Worm (Caenorhabditis elegans) whole organism, L2 larva: ENCODE data around the gene F47B8.3.

Experiments used
- C34F6.9 ChIP-seq: fragments of 150-350 bp; optimal IDR thresholded peaks from 2 replicates; lab custom pipeline; 2014; ENCODE audit warnings: missing biosample characterization, missing genetic modification characterization
- F13H6.1 ChIP-seq: sonication (generic microtip); optimal IDR thresholded peaks from 2 replicates; lab custom pipeline; 2016; ENCODE audit warnings: missing genetic modification characterization, missing compliant biosample characterization
- R02D3.7 ChIP-seq: fragments of 150-350 bp; optimal IDR thresholded peaks from 2 replicates; lab custom pipeline; 2014; ENCODE audit warnings: missing biosample characterization, missing genetic modification characterization
- Y55F3AM.14 ChIP-seq: fragments of 200-800 bp; sonication (Bioruptor generic); optimal IDR thresholded peaks from 2 replicates; lab custom pipeline; 2018; ENCODE audit warnings: mild to moderate bottlenecking, missing genetic modification characterization, missing compliant biosample characterization
- ZK546.5 ChIP-seq: sonication (generic microtip); optimal IDR thresholded peaks from 2 replicates; lab custom pipeline; 2017; ENCODE audit warnings: missing biosample characterization, missing genetic modification characterization
- alr-1 ChIP-seq: fragments of 150-350 bp; optimal IDR thresholded peaks from 2 replicates; lab custom pipeline; 2014; ENCODE audit warnings: missing biosample characterization, missing genetic modification characterization
- aly-2 ChIP-seq: fragments of 150-350 bp; optimal IDR thresholded peaks from 2 replicates; lab custom pipeline; 2014; ENCODE audit warnings: missing biosample characterization, missing genetic modification characterization
- ama-1 ChIP-seq: fragments of 150-350 bp; optimal IDR thresholded peaks from 2 replicates; lab custom pipeline; 2018; ENCODE audit warnings: inconsistent platforms
- blmp-1 ChIP-seq: sonication (generic microtip); optimal IDR thresholded peaks from 2 replicates; lab custom pipeline; 2017; ENCODE audit warnings: missing genetic modification characterization, mild to moderate bottlenecking, missing compliant biosample characterization, antibody characterized with exemption, moderate library complexity; ENCODE audit not compliant: insufficient read depth
- ceh-16 ChIP-seq: fragments of 150-350 bp; optimal IDR thresholded peaks from 2 replicates; lab custom pipeline; 2014; ENCODE audit warnings: missing biosample characterization, missing genetic modification characterization
- ceh-82 ChIP-seq: fragments of 150-350 bp; optimal IDR thresholded peaks from 2 replicates; lab custom pipeline; 2014; ENCODE audit warnings: missing biosample characterization, missing genetic modification characterization
- crh-2 ChIP-seq: sonication (generic microtip); optimal IDR thresholded peaks from 2 replicates; lab custom pipeline; 2017; ENCODE audit warnings: missing biosample characterization, missing genetic modification characterization
- dmd-4 ChIP-seq: sonication (generic microtip); optimal IDR thresholded peaks from 2 replicates; lab custom pipeline; 2017; ENCODE audit warnings: missing biosample characterization, missing genetic modification characterization
- egl-27 ChIP-seq: sonication (generic microtip); optimal IDR thresholded peaks from 3 replicates; lab custom pipeline; 2017; ENCODE audit warnings: missing biosample characterization, missing genetic modification reagents, missing genetic modification characterization
- elt-1 ChIP-seq: fragments of 150-350 bp; optimal IDR thresholded peaks from 2 replicates; lab custom pipeline; 2014; ENCODE audit warnings: missing biosample characterization, missing genetic modification characterization
- elt-3 ChIP-seq: sonication (generic microtip); optimal IDR thresholded peaks from 2 replicates; lab custom pipeline; 2017; ENCODE audit warnings: missing biosample characterization, missing genetic modification characterization
- fos-1 ChIP-seq: fragments of 150-350 bp; optimal IDR thresholded peaks from 2 replicates; lab custom pipeline; 2014; ENCODE audit warnings: missing biosample characterization, missing genetic modification characterization
- gmeb-1 ChIP-seq: fragments of 150-350 bp; optimal IDR thresholded peaks from 2 replicates; lab custom pipeline; 2014; ENCODE audit warnings: missing biosample characterization, missing genetic modification characterization
- lin-11 ChIP-seq: fragments of 150-350 bp; sonication (generic microtip); optimal IDR thresholded peaks from 2 replicates; lab custom pipeline; 2014; ENCODE audit warnings: missing biosample characterization, missing genetic modification characterization, inconsistent platforms, mixed read lengths
- lin-13 ChIP-seq: fragments of 150-350 bp; optimal IDR thresholded peaks from 2 replicates; lab custom pipeline; 2014; ENCODE audit warnings: missing biosample characterization, missing genetic modification reagents, missing genetic modification characterization
- lin-39 ChIP-seq: fragments of 150-350 bp; optimal IDR thresholded peaks from 2 replicates; lab custom pipeline; 2014; ENCODE audit warnings: missing biosample characterization, missing genetic modification reagents, missing genetic modification characterization
- lsy-2 ChIP-seq, 2 experiments: fragments of 150-350 bp in 1 of 2; sonication (generic microtip) in 1 of 2; optimal IDR thresholded peaks; 2 replicates each; lab custom pipeline; 2014 to 2017; ENCODE audit warnings: missing biosample characterization in 2 of 2, missing genetic modification characterization in 2 of 2
- mab-5 ChIP-seq: fragments of 150-350 bp; optimal IDR thresholded peaks from 2 replicates; lab custom pipeline; 2014; ENCODE audit warnings: missing biosample characterization, missing genetic modification characterization
- mbf-1 ChIP-seq: sonication (generic microtip); optimal IDR thresholded peaks from 2 replicates; lab custom pipeline; 2017; ENCODE audit warnings: missing biosample characterization, missing genetic modification characterization
- mdl-1 ChIP-seq, 2 experiments: fragments of 150-350 bp in 1 of 2; sonication (generic microtip) in 1 of 2; optimal IDR thresholded peaks; 2 replicates each; lab custom pipeline; 2017; ENCODE audit warnings: missing biosample characterization in 2 of 2, missing genetic modification characterization in 2 of 2
- nhr-10 ChIP-seq: sonication (generic microtip); optimal IDR thresholded peaks from 2 replicates; lab custom pipeline; 2017; ENCODE audit warnings: missing biosample characterization, missing genetic modification characterization
- nhr-11 ChIP-seq: fragments of 150-350 bp; optimal IDR thresholded peaks from 2 replicates; lab custom pipeline; 2014; ENCODE audit warnings: missing biosample characterization, missing genetic modification characterization
- nhr-12 ChIP-seq: fragments of 150-350 bp; optimal IDR thresholded peaks from 2 replicates; lab custom pipeline; 2014; ENCODE audit warnings: missing biosample characterization, missing genetic modification characterization
- nhr-129 ChIP-seq: fragments of 150-350 bp; optimal IDR thresholded peaks from 2 replicates; lab custom pipeline; 2014; ENCODE audit warnings: missing biosample characterization, missing genetic modification characterization
- nhr-21 ChIP-seq: fragments of 150-350 bp; optimal IDR thresholded peaks from 2 replicates; lab custom pipeline; 2014; ENCODE audit warnings: missing biosample characterization, missing genetic modification characterization
- nhr-23 ChIP-seq: fragments of 150-350 bp; optimal IDR thresholded peaks from 2 replicates; lab custom pipeline; 2014; ENCODE audit warnings: missing biosample characterization, missing genetic modification reagents, missing genetic modification characterization
- nhr-237 ChIP-seq: fragments of 150-350 bp; optimal IDR thresholded peaks from 2 replicates; lab custom pipeline; 2014; ENCODE audit warnings: missing biosample characterization, missing genetic modification characterization
- nhr-25 ChIP-seq: fragments of 150-350 bp; sonication (generic microtip); optimal IDR thresholded peaks from 3 replicates; lab custom pipeline; 2014; ENCODE audit warnings: missing biosample characterization, missing genetic modification characterization
- nhr-6 ChIP-seq: fragments of 150-350 bp; optimal IDR thresholded peaks from 2 replicates; lab custom pipeline; 2014; ENCODE audit warnings: missing biosample characterization, missing genetic modification characterization
- nhr-77 ChIP-seq: fragments of 150-350 bp; optimal IDR thresholded peaks from 2 replicates; lab custom pipeline; 2014; ENCODE audit warnings: missing biosample characterization, missing genetic modification characterization
- peb-1 ChIP-seq: fragments of 150-350 bp; optimal IDR thresholded peaks from 2 replicates; lab custom pipeline; 2014; ENCODE audit warnings: missing biosample characterization, missing genetic modification characterization
- sem-4 ChIP-seq: fragments of 150-350 bp; optimal IDR thresholded peaks from 2 replicates; lab custom pipeline; 2014; ENCODE audit warnings: missing biosample characterization, missing genetic modification reagents, missing genetic modification characterization
- skn-1 ChIP-seq: sonication (generic microtip); optimal IDR thresholded peaks from 2 replicates; lab custom pipeline; 2017; ENCODE audit warnings: missing biosample characterization, missing genetic modification characterization
- sma-3 ChIP-seq: sonication (generic microtip); optimal IDR thresholded peaks from 2 replicates; lab custom pipeline; 2016; ENCODE audit warnings: missing genetic modification reagents, missing genetic modification characterization, missing compliant biosample characterization
- sma-9 ChIP-seq, 2 experiments: fragments of 150-350 bp in 1 of 2; sonication (generic microtip) in 1 of 2; optimal IDR thresholded peaks; 2 replicates each; lab custom pipeline; 2014 to 2016; ENCODE audit warnings: missing genetic modification characterization in 2 of 2, mild to moderate bottlenecking in 1 of 2, missing biosample characterization in 1 of 2, missing compliant biosample characterization in 1 of 2, missing genetic modification reagents in 1 of 2, moderate library complexity in 1 of 2
- snpc-4 ChIP-seq: fragments of 150-350 bp; optimal IDR thresholded peaks from 2 replicates; lab custom pipeline; 2014; ENCODE audit warnings: missing biosample characterization, missing genetic modification characterization
- unc-39 ChIP-seq: fragments of 150-350 bp; optimal IDR thresholded peaks from 2 replicates; lab custom pipeline; 2014; ENCODE audit warnings: missing biosample characterization, missing genetic modification characterization
- unc-55 ChIP-seq: fragments of 150-350 bp; sonication (generic microtip); optimal IDR thresholded peaks from 3 replicates; lab custom pipeline; 2014; ENCODE audit warnings: missing biosample characterization, missing genetic modification reagents, missing genetic modification characterization
- unc-62 ChIP-seq: fragments of 150-350 bp; optimal IDR thresholded peaks from 2 replicates; lab custom pipeline; 2014; ENCODE audit warnings: missing biosample characterization, missing genetic modification reagents, missing genetic modification characterization
- zag-1 ChIP-seq: fragments of 150-350 bp; optimal IDR thresholded peaks from 2 replicates; lab custom pipeline; 2014; ENCODE audit warnings: missing biosample characterization, missing genetic modification characterization
- ztf-1 ChIP-seq: fragments of 200-800 bp; sonication (Bioruptor generic); conservative IDR thresholded peaks from 2 replicates; pipeline ENCODE4 v1.3.6; 2022; ENCODE audit warnings: missing genetic modification characterization, missing compliant biosample characterization
- ztf-11 ChIP-seq: sonication (generic microtip); optimal IDR thresholded peaks from 2 replicates; lab custom pipeline; 2017; ENCODE audit warnings: missing biosample characterization, missing genetic modification characterization
- ztf-4 ChIP-seq: fragments of 150-350 bp; optimal IDR thresholded peaks from 2 replicates; lab custom pipeline; 2014; ENCODE audit warnings: missing biosample characterization, missing genetic modification characterization

F47B8.3 gene

DNA sequence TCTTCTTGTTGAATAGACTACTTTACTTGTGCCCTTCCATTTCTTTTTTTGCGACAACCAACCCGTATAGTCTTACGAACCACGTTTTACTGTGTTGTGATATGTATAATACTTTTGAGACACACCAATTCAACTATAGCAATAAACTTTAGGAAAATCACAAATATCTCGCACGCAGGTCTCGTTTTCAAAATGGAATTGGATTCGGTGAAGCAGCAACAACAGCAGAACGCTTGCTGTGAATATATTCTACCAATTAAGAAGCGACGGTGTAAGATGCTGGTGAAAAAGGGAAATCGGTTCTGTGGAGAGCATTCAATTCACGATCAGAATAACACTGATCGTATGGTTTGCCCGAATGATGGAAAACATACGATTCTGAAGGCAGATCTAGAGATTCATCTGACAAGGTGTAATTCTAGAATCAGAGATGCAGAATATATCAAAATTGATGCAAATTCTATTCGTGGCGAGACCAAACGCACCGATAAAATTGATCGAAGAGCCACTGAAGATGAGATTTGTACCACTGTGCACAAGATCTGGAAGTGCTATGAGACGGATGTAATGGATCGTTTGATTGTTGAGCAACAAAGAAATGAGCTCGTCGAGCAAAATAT lies 31.6 kb upstream of the F47B8.3 start, which contains the start of gene Y49A3A.3:
TSS of gene Y49A3A.3 (plus strand) at position 153 of the 620 bp plus-strand sequence.
- TF ChIP-seq elt-3 (tag; lab: Kevin White, UChicago) (no peak), peb-1 (tag; lab: Kevin White, UChicago) (no peak), unc-55 (no peak), nhr-23 (no peak), nhr-12 (tag; lab: Kevin White, UChicago) (no peak), sma-3 (GFP tag; lab: Kevin White, UChicago) (peak; percentile 45), Y55F3AM.14 (GFP tag; lab: Kevin White, UChicago) (peak; percentile 62), gmeb-1 (peak; percentile 49), zag-1 (tag; lab: Kevin White, UChicago) (no peak), R02D3.7 (tag; lab: Kevin White, UChicago) (no peak), nhr-21 (no peak), alr-1 (tag; lab: Kevin White, UChicago) (no peak), lin-39 (tag; lab: Kevin White, UChicago) (no peak), crh-2 (tag; lab: Kevin White, UChicago) (peak; percentile 17), nhr-237 (tag; lab: Kevin White, UChicago) (no peak), ZK546.5 (tag; lab: Kevin White, UChicago) (no peak), mbf-1 (tag; lab: Kevin White, UChicago) (no peak), egl-27 (tag; lab: Kevin White, UChicago) (no peak), ztf-11 (tag; lab: Kevin White, UChicago) (no peak), lsy-2 (tag; optimal IDR thresholded peaks at IDR 0.05; lab: Kevin White, UChicago) (no peak), blmp-1 (tag; lab: Kevin White, UChicago) (no peak), sem-4 (tag; lab: Kevin White, UChicago) (no peak), snpc-4 (tag; lab: Kevin White, UChicago) (no peak), dmd-4 (no peak), aly-2 (peak; percentile 70), lin-11 (tag; lab: Kevin White, UChicago) (no peak), mdl-1 (tag; optimal IDR thresholded peaks at IDR 0.05; lab: Kevin White, UChicago) (no peak), unc-39 (tag; lab: Kevin White, UChicago) (no peak), ama-1 (lab: Kevin White, UChicago) (peak; percentile 49), fos-1 (no peak), elt-1 (tag; lab: Kevin White, UChicago) (no peak), nhr-25 (tag; lab: Kevin White, UChicago) (peak; percentile 44), unc-62 (no peak), nhr-11 (tag; lab: Kevin White, UChicago) (no peak), F13H6.1 (tag; lab: Kevin White, UChicago) (peak; percentile 17), mab-5 (tag; lab: Kevin White, UChicago) (no peak), ztf-4 (no peak), nhr-6 (tag; lab: Kevin White, UChicago) (no peak), nhr-10 (tag; lab: Kevin White, UChicago) (no peak), ceh-16 (tag; lab: Kevin White, UChicago) (no peak), nhr-129 (tag; lab: Kevin White, UChicago) (peak; percentile 49), nhr-77 (tag; lab: Kevin White, UChicago) (no peak), ztf-1 (GFP tag; lab: Robert Waterston, UW) (no peak), C34F6.9 (tag; lab: Kevin White, UChicago) (no peak), ceh-82 (tag; lab: Kevin White, UChicago) (no peak), sma-9 (GFP tag; optimal IDR thresholded peaks at IDR 0.05; lab: Kevin White, UChicago) (peak; percentile 17), sma-9 (tag; optimal IDR thresholded peaks at IDR 0.05; lab: Kevin White, UChicago) (no peak), skn-1 (tag; lab: Kevin White, UChicago) (no peak), lin-13 (peak; percentile 37)
